Fruit fly (Drosophila melanogaster): Measurements from ENCODE around the gene Dsk.
A peak's percentile ranks its signal among the peaks of the same experiment; 100 is the strongest.
"Not testable (repeated sequence)": the region's sequence is repeated elsewhere in the genome, so short reads cannot be mapped to it uniquely, and the experiment has no call there.

The Dsk gene

dm6 chr3R:4214038-4214437 lies 24.0 kb upstream of the Dsk start (continued):
- TF ChIP-seq vri (GFP tag; optimal IDR thresholded peaks at IDR 0.05) (peak; percentile 66), Eip75B (GFP tag; optimal IDR thresholded peaks at IDR 0.05) (peak; percentile 91), ss (GFP tag; optimal IDR thresholded peaks at IDR 0.05) (peak; percentile 84 to 90), CG6276 (GFP tag; optimal IDR thresholded peaks at IDR 0.05) (peak; percentile 73), topi (GFP tag; optimal IDR thresholded peaks at IDR 0.05) (peak; percentile 86), CG11294 (GFP tag; IDR thresholded peaks at IDR 0.05) (peak; percentile 89), CG8319 (GFP tag; optimal IDR thresholded peaks at IDR 0.05) (peak; percentile 85), cyc (GFP tag; optimal IDR thresholded peaks at IDR 0.05) (peak; percentile 92), fkh (GFP tag; optimal IDR thresholded peaks at IDR 0.05) (no peak), CG32006 (GFP tag; optimal IDR thresholded peaks at IDR 0.05) (peak; percentile 87), Hr38 (GFP tag; optimal IDR thresholded peaks at IDR 0.05) (peak; percentile 52), CG3919 (GFP tag; optimal IDR thresholded peaks at IDR 0.05) (peak; percentile 93), esn (GFP tag; optimal IDR thresholded peaks at IDR 0.05) (peak; percentile 81), spab (GFP tag; optimal IDR thresholded peaks at IDR 0.05) (peak; percentile 87), fd85E (GFP tag; optimal IDR thresholded peaks at IDR 0.05) (peak; percentile 55), CG6854 (GFP tag; optimal IDR thresholded peaks at IDR 0.05) (peak; percentile 47), dsx (GFP tag; optimal IDR thresholded peaks at IDR 0.05; ENCODE audit: poor library complexity, severe bottlenecking) (peak; percentile 82), eg (GFP tag; IDR thresholded peaks at IDR 0.05) (peak; percentile 95), dac (GFP tag; optimal IDR thresholded peaks at IDR 0.05) (peak; percentile 83), Eip78C (GFP tag) (peak; percentile 96), CG4318 (GFP tag; optimal IDR thresholded peaks at IDR 0.05) (peak; percentile 80), net (GFP tag; optimal IDR thresholded peaks at IDR 0.05) (peak; percentile 88), CG6792 (GFP tag; optimal IDR thresholded peaks at IDR 0.05) (peak; percentile 88), CG7368 (GFP tag; optimal IDR thresholded peaks at IDR 0.05) (peak; percentile 93)

dm6 chr3R:4211483-4211882 lies 21.4 kb upstream of the Dsk start, which contains the start of gene aux:
Gene aux, plus strand, starts transcription at chr3R:4211783.
- not testable (repeated sequence) for TF ChIP-seq Met (GFP tag; optimal IDR thresholded peaks at IDR 0.05); eg (GFP tag; IDR thresholded peaks at IDR 0.05); CG15336 (GFP tag; IDR thresholded peaks at IDR 0.05)

- TF ChIP-seq CG34406 (GFP tag; optimal IDR thresholded peaks at IDR 0.05) (no peak), Eip78C (GFP tag) (peak; percentile 68), esn (GFP tag; optimal IDR thresholded peaks at IDR 0.05) (peak; percentile 12), CG1621 (tag; optimal IDR thresholded peaks at IDR 0.05) (peak; percentile 67), Sox14 (GFP tag; optimal IDR thresholded peaks at IDR 0.05) (peak; percentile 14), Lpt (GFP tag; optimal IDR thresholded peaks at IDR 0.05) (peak; percentile 9), dsx (GFP tag; optimal IDR thresholded peaks at IDR 0.05; ENCODE audit: poor library complexity, severe bottlenecking) (peak; percentile 8), Blimp-1 (GFP tag; optimal IDR thresholded peaks at IDR 0.05) (peak; percentile 81), Sox102F (GFP tag; optimal IDR thresholded peaks at IDR 0.05) (peak; percentile 17), CG11902 (GFP tag; optimal IDR thresholded peaks at IDR 0.05) (no peak), CG6854 (GFP tag; optimal IDR thresholded peaks at IDR 0.05) (peak; percentile 65), eg (GFP tag; IDR thresholded peaks at IDR 0.05) (no peak), CG9139 (GFP tag; optimal IDR thresholded peaks at IDR 0.05) (peak; percentile 31)
Observed at dm6 chr3R:4197055-4197454, 7.0 kb upstream of the Dsk start, which contains the start of gene beta-Man. Gene beta-Man, plus strand, starts transcription at chr3R:4197206.

- peak; percentile 1 for TF ChIP-seq CG9139 (GFP tag; optimal IDR thresholded peaks at IDR 0.05)
- no peak for TF ChIP-seq Ets21C (GFP tag; optimal IDR thresholded peaks at IDR 0.05)
- TF ChIP-seq acj6 (GFP tag; optimal IDR thresholded peaks at IDR 0.05) = no peak
- TF ChIP-seq spab (GFP tag; optimal IDR thresholded peaks at IDR 0.05) = no peak
- no peak for TF ChIP-seq Eip75B (GFP tag; optimal IDR thresholded peaks at IDR 0.05)
- TF ChIP-seq CG1621 (tag; optimal IDR thresholded peaks at IDR 0.05) = no peak
- TF ChIP-seq eg (GFP tag; IDR thresholded peaks at IDR 0.05) = no peak
- no peak for TF ChIP-seq CG32006 (GFP tag; optimal IDR thresholded peaks at IDR 0.05)
- no peak for TF ChIP-seq achi (GFP tag; optimal IDR thresholded peaks at IDR 0.05)
- TF ChIP-seq Blimp-1 (GFP tag; optimal IDR thresholded peaks at IDR 0.05) = peak; percentile 17
- TF ChIP-seq Hr4 (GFP tag; optimal IDR thresholded peaks at IDR 0.05) = no peak
- TF ChIP-seq Eip93F (GFP tag; optimal IDR thresholded peaks at IDR 0.05) = no peak
- peak; percentile 50 for TF ChIP-seq Sox14 (GFP tag; optimal IDR thresholded peaks at IDR 0.05)
- no peak for TF ChIP-seq CG15336 (GFP tag; IDR thresholded peaks at IDR 0.05)
- TF ChIP-seq CG6276 (GFP tag; optimal IDR thresholded peaks at IDR 0.05) = no peak
- TF ChIP-seq dac (GFP tag; optimal IDR thresholded peaks at IDR 0.05) = no peak
- no peak for TF ChIP-seq CG4318 (GFP tag; optimal IDR thresholded peaks at IDR 0.05)
- peak; percentile 4 for TF ChIP-seq CG6792 (GFP tag; optimal IDR thresholded peaks at IDR 0.05)
- TF ChIP-seq Eip78C (GFP tag) = peak; percentile 73
- TF ChIP-seq fkh (GFP tag; optimal IDR thresholded peaks at IDR 0.05) = no peak
- no peak for TF ChIP-seq Gug (GFP tag; IDR thresholded peaks at IDR 0.05)
- no peak for TF ChIP-seq CG3032 (tag; optimal IDR thresholded peaks at IDR 0.05)
- TF ChIP-seq CG6163 (GFP tag; IDR thresholded peaks at IDR 0.05) = no peak
- no peak for TF ChIP-seq Hr39 (GFP tag; optimal IDR thresholded peaks at IDR 0.05)
Observed at dm6 chr3R:4186820-4187540, 3.1 kb downstream of the Dsk start.

Measured in whole organism, prepupa.